Fruit fly (Drosophila melanogaster): Measurements from ENCODE around the gene Fer1HCH.
A peak's percentile ranks its signal among the peaks of the same experiment; 100 is the strongest.

The Fer1HCH gene

DNA sequence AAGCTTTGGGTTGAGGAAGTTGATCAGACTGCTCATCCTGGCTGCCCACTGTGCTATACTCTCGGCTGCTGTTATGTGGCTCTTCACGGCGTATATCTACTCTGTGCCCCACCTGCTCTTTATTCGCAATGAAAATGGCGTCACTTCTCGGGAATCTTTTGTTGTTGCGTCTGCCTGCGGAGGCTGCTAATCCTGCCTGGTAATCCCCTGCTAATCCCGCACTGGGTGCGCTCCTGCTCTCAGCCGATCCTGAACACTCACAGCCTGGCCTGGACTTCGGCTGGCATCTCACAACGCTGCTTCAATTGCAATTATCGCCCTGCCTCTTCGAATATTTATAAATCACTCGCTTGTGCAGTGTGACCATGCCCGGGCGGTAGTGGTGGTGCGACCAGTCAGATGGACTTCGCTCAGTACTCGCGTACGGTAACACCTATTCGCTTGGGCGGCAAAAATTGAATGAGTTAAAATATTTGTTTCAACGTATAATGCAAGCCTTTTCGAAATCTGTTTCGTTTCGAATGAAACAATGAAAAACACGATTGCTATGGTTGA is 39.9 kb upstream of the Fer1HCH start, which contains the start of gene CG2218 (continued):
- no peak for TF ChIP-seq Lpt (GFP tag; optimal IDR thresholded peaks at IDR 0.05)
- TF ChIP-seq Hey (tag; optimal IDR thresholded peaks at IDR 0.05), result no peak
- no peak for TF ChIP-seq Vsx1 (GFP tag; optimal IDR thresholded peaks at IDR 0.05)
- no peak for TF ChIP-seq CG18599 (GFP tag; optimal IDR thresholded peaks at IDR 0.05)
- 0 out of 2 replicates have a peak, but pooled peaks have one; percentile 19 for TF ChIP-seq unc-4 (GFP tag; IDR thresholded peaks at IDR 0.05; ENCODE audit: partially characterized antibody)
- TF ChIP-seq CG10979 (tag; optimal IDR thresholded peaks at IDR 0.05), result no peak
- no peak for TF ChIP-seq Atf3 (GFP tag; optimal IDR thresholded peaks at IDR 0.05)
- no peak for TF ChIP-seq btn (GFP tag; optimal IDR thresholded peaks at IDR 0.05)
- TF ChIP-seq Ets97D (GFP tag; optimal IDR thresholded peaks at IDR 0.05), result peak; percentile 71
- peak; percentile 53; the same call in 1 of the 3 replicates for TF ChIP-seq CG6791 (GFP tag; IDR thresholded peaks at IDR 0.05; ENCODE audit: partially characterized antibody)
- TF ChIP-seq CG1529 (GFP tag; optimal IDR thresholded peaks at IDR 0.05), result no peak
- no peak for TF ChIP-seq eyg (GFP tag; optimal IDR thresholded peaks at IDR 0.05)
- TF ChIP-seq CG2875 (GFP tag; optimal IDR thresholded peaks at IDR 0.05), result no peak
- no peak for TF ChIP-seq CG12155 (GFP tag; optimal IDR thresholded peaks at IDR 0.05)
- no peak for TF ChIP-seq Mrtf (GFP tag; IDR thresholded peaks at IDR 0.05)
- TF ChIP-seq Sin3A (optimal IDR thresholded peaks at IDR 0.05), result peak; percentile 46
- TF ChIP-seq CrebB (tag; optimal IDR thresholded peaks at IDR 0.05), result peak; percentile 29
- no peak for TF ChIP-seq CG2678 (tag; optimal IDR thresholded peaks at IDR 0.05)
- TF ChIP-seq CG15269 (tag; optimal IDR thresholded peaks at IDR 0.05), result no peak
- peak; percentile 88 for TF ChIP-seq Med (GFP tag)
- TF ChIP-seq lbe (GFP tag; optimal IDR thresholded peaks at IDR 0.05), result no peak
- TF ChIP-seq Stat92E (GFP tag; optimal IDR thresholded peaks at IDR 0.05), result peak in 1 of 3 experiments; percentile 58
- TF ChIP-seq sna (GFP tag; IDR thresholded peaks at IDR 0.05; ENCODE audit: partially characterized antibody), result peak; percentile 21; the same call in 1 of the 2 replicates
- TF ChIP-seq CG17612 (GFP tag; IDR thresholded peaks at IDR 0.05), result no peak
- TF ChIP-seq CG16813 (GFP tag; IDR thresholded peaks at IDR 0.05; ENCODE audit: partially characterized antibody), result peak; percentile 34; the same call in 2 of the 3 replicates
- no peak for TF ChIP-seq CG8281 (tag; optimal IDR thresholded peaks at IDR 0.05)
- TF ChIP-seq h (optimal IDR thresholded peaks at IDR 0.05), result no peak
- TF ChIP-seq CG7556 (GFP tag; optimal IDR thresholded peaks at IDR 0.05), result no peak
- no peak for TF ChIP-seq CG11247 (GFP tag; IDR thresholded peaks at IDR 0.05)
- no peak for TF ChIP-seq Chrac-16 (GFP tag; optimal IDR thresholded peaks at IDR 0.05)
- TF ChIP-seq CG14710 (tag; optimal IDR thresholded peaks at IDR 0.05), result peak; percentile 65
- TF ChIP-seq nom (GFP tag; optimal IDR thresholded peaks at IDR 0.05), result peak; percentile 86
- TF ChIP-seq ase (GFP tag; IDR thresholded peaks at IDR 0.05), result no peak
- TF ChIP-seq CG9797 (GFP tag; optimal IDR thresholded peaks at IDR 0.05), result peak; percentile 99
- TF ChIP-seq gce (GFP tag; IDR thresholded peaks at IDR 0.05), result no peak
- TF ChIP-seq HmgD (GFP tag; optimal IDR thresholded peaks at IDR 0.05), result peak; percentile 76
- TF ChIP-seq MBD-R2 (GFP tag; IDR thresholded peaks at IDR 0.05), result peak; percentile 72
- no peak for TF ChIP-seq Ravus (GFP tag; IDR thresholded peaks at IDR 0.05)
- TF ChIP-seq CG11093 (GFP tag; IDR thresholded peaks at IDR 0.05), result no peak
- TF ChIP-seq gcm (GFP tag; optimal IDR thresholded peaks at IDR 0.05), result no peak
- no peak for TF ChIP-seq CG8359 (GFP tag; optimal IDR thresholded peaks at IDR 0.05; ENCODE audit: borderline replicate concordance)
- no peak for TF ChIP-seq al (GFP tag; IDR thresholded peaks at IDR 0.05)
